Fruit fly (Drosophila melanogaster) whole organism, prepupa: ENCODE results near the gene upSET.

Source experiments
- Blimp-1 ChIP-seq: fragments of 200-800 bp; sonication (Bioruptor generic); optimal IDR thresholded peaks from 3 replicates; lab custom pipeline; 2017; ENCODE audit warnings: missing biosample characterization, missing genetic modification characterization, mild to moderate bottlenecking, moderate library complexity, missing genetic modification reagents
- CG10631 ChIP-seq: fragments of 200-800 bp; sonication (Bioruptor generic); optimal IDR thresholded peaks from 2 replicates; lab custom pipeline; 2016; ENCODE audit warnings: missing biosample characterization, missing genetic modification characterization
- CG11902 ChIP-seq: fragments of 200-800 bp; sonication (Bioruptor generic); optimal IDR thresholded peaks from 3 replicates; lab custom pipeline; 2016; ENCODE audit warnings: missing biosample characterization, missing genetic modification characterization
- CG15336 ChIP-seq: fragments of 200-800 bp; sonication (Bioruptor generic); IDR thresholded peaks from 2 replicates; pipeline ENCODE4 v1.3.6; 2022; ENCODE audit warnings: missing biosample characterization, missing genetic modification characterization
- CG1621 ChIP-seq: fragments of 200-800 bp; sonication (Bioruptor generic); optimal IDR thresholded peaks from 3 replicates; lab custom pipeline; 2018; ENCODE audit warnings: missing biosample characterization, mild to moderate bottlenecking, missing genetic modification characterization
- CG3032 ChIP-seq: fragments of 200-800 bp; optimal IDR thresholded peaks from 2 replicates; lab custom pipeline; 2019; ENCODE audit warnings: missing biosample characterization, mild to moderate bottlenecking, missing genetic modification characterization, moderate library complexity
- CG31627 ChIP-seq: fragments of 200-800 bp; sonication (Bioruptor generic); optimal IDR thresholded peaks from 3 replicates; lab custom pipeline; 2016; ENCODE audit warnings: missing biosample characterization, missing genetic modification characterization
- CG32006 ChIP-seq: fragments of 200-800 bp; sonication (Bioruptor generic); optimal IDR thresholded peaks from 3 replicates; lab custom pipeline; 2017; ENCODE audit warnings: missing biosample characterization, mild to moderate bottlenecking, missing genetic modification characterization
- CG3919 ChIP-seq: fragments of 200-800 bp; sonication (Bioruptor generic); optimal IDR thresholded peaks from 3 replicates; lab custom pipeline; 2016; ENCODE audit warnings: missing biosample characterization, missing genetic modification characterization
- CG4318 ChIP-seq: fragments of 200-800 bp; sonication (Bioruptor generic); optimal IDR thresholded peaks from 3 replicates; lab custom pipeline; 2017; ENCODE audit warnings: missing biosample characterization, mild to moderate bottlenecking, missing genetic modification characterization
- CG6163 ChIP-seq: fragments of 200-800 bp; sonication (Bioruptor generic); IDR thresholded peaks from 3 replicates; pipeline ENCODE4 v1.3.6; 2022; ENCODE audit warnings: missing biosample characterization, missing genetic modification characterization
- CG6792 ChIP-seq: fragments of 200-800 bp; sonication (Bioruptor generic); optimal IDR thresholded peaks from 3 replicates; lab custom pipeline; 2016; ENCODE audit warnings: missing biosample characterization, missing genetic modification characterization
- CG6808 ChIP-seq: fragments of 200-800 bp; sonication (Bioruptor generic); optimal IDR thresholded peaks from 3 replicates; lab custom pipeline; 2017; ENCODE audit warnings: missing biosample characterization, missing genetic modification characterization, mild to moderate bottlenecking, moderate library complexity, missing genetic modification reagents
- CG7368 ChIP-seq: fragments of 200-800 bp; sonication (Bioruptor generic); optimal IDR thresholded peaks from 3 replicates; lab custom pipeline; 2016; ENCODE audit warnings: missing biosample characterization, missing genetic modification characterization
- CG8119 ChIP-seq: fragments of 200-800 bp; sonication (Bioruptor generic); IDR thresholded peaks from 3 replicates; pipeline ENCODE4 v1.3.6; 2022; ENCODE audit warnings: missing biosample characterization, missing genetic modification characterization
- Eip78C ChIP-seq: fragments of 200-800 bp; sonication (Bioruptor generic); peaks from one replicate; lab custom pipeline; 2016; ENCODE audit warnings: missing biosample characterization, missing genetic modification characterization
- Eip93F ChIP-seq: fragments of 200-800 bp; sonication (Bioruptor generic); optimal IDR thresholded peaks from 2 replicates; lab custom pipeline; 2016; ENCODE audit warnings: missing biosample characterization, mild to moderate bottlenecking, missing genetic modification characterization
- Ets96B ChIP-seq: fragments of 200-800 bp; optimal IDR thresholded peaks from 2 replicates; lab custom pipeline; 2019; ENCODE audit warnings: missing biosample characterization, mild to moderate bottlenecking, missing genetic modification characterization, moderate library complexity
- Gug ChIP-seq: fragments of 200-800 bp; sonication (Bioruptor generic); IDR thresholded peaks from 2 replicates; pipeline ENCODE4 v1.3.6; 2022; ENCODE audit warnings: missing biosample characterization, missing genetic modification characterization
- Hr39 ChIP-seq: fragments of 200-800 bp; sonication (Bioruptor generic); optimal IDR thresholded peaks from 2 replicates; lab custom pipeline; 2016; ENCODE audit warnings: missing biosample characterization, missing genetic modification characterization
- Lpt ChIP-seq: fragments of 200-800 bp; sonication (Bioruptor generic); optimal IDR thresholded peaks from 3 replicates; lab custom pipeline; 2016; ENCODE audit warnings: missing biosample characterization, missing genetic modification characterization
- Smox ChIP-seq: fragments of 200-800 bp; sonication (Bioruptor generic); optimal IDR thresholded peaks from 3 replicates; lab custom pipeline; 2016; ENCODE audit warnings: missing biosample characterization, missing genetic modification characterization
- Sox102F ChIP-seq: fragments of 200-800 bp; sonication (Bioruptor generic); optimal IDR thresholded peaks from 2 replicates; lab custom pipeline; 2016; ENCODE audit warnings: missing biosample characterization, mild to moderate bottlenecking, missing genetic modification characterization
- achi ChIP-seq: fragments of 200-800 bp; sonication (Bioruptor generic); optimal IDR thresholded peaks from 3 replicates; lab custom pipeline; 2016; ENCODE audit warnings: missing biosample characterization, missing genetic modification characterization
- acj6 ChIP-seq: fragments of 200-800 bp; sonication (Bioruptor generic); optimal IDR thresholded peaks from 3 replicates; lab custom pipeline; 2016; ENCODE audit warnings: missing biosample characterization, missing genetic modification characterization
- cyc ChIP-seq: fragments of 200-800 bp; sonication (Bioruptor generic); optimal IDR thresholded peaks from 3 replicates; lab custom pipeline; 2016; ENCODE audit warnings: missing biosample characterization, missing genetic modification characterization
- eg ChIP-seq: fragments of 200-800 bp; sonication (Bioruptor generic); IDR thresholded peaks from 3 replicates; pipeline ENCODE4 v1.3.6; 2022; ENCODE audit warnings: missing biosample characterization, missing genetic modification characterization
- esn ChIP-seq: fragments of 200-800 bp; sonication (Bioruptor generic); optimal IDR thresholded peaks from 2 replicates; lab custom pipeline; 2016; ENCODE audit warnings: missing biosample characterization, mild to moderate bottlenecking, missing genetic modification characterization, moderate library complexity
- fd85E ChIP-seq: fragments of 200-800 bp; sonication (Bioruptor generic); optimal IDR thresholded peaks from 3 replicates; lab custom pipeline; 2016; ENCODE audit warnings: missing biosample characterization, missing genetic modification characterization
- fkh ChIP-seq: fragments of 200-800 bp; sonication (Bioruptor generic); optimal IDR thresholded peaks from 3 replicates; lab custom pipeline; 2017; ENCODE audit warnings: missing biosample characterization, mild to moderate bottlenecking, missing genetic modification characterization, moderate library complexity
- net ChIP-seq: fragments of 200-800 bp; sonication (Bioruptor generic); optimal IDR thresholded peaks from 3 replicates; lab custom pipeline; 2016; ENCODE audit warnings: missing biosample characterization, missing genetic modification characterization
- pdm3 ChIP-seq: fragments of 200-800 bp; sonication (Bioruptor generic); optimal IDR thresholded peaks from 3 replicates; lab custom pipeline; 2016; ENCODE audit warnings: missing biosample characterization, missing genetic modification characterization
- salr ChIP-seq, 2 experiments: fragments of 200-800 bp; sonication (Bioruptor generic); optimal IDR thresholded peaks; 3 replicates each; lab custom pipeline; 2016 to 2018; ENCODE audit warnings: missing biosample characterization in 2 of 2, missing genetic modification characterization in 2 of 2, mild to moderate bottlenecking in 1 of 2
- topi ChIP-seq: fragments of 200-800 bp; sonication (Bioruptor generic); optimal IDR thresholded peaks from 3 replicates; lab custom pipeline; 2016; ENCODE audit warnings: missing biosample characterization, missing genetic modification characterization
- vri ChIP-seq: fragments of 200-800 bp; sonication (Bioruptor generic); optimal IDR thresholded peaks from 3 replicates; lab custom pipeline; 2016; ENCODE audit warnings: missing biosample characterization, mild to moderate bottlenecking, missing genetic modification characterization

upSET gene

DNA sequence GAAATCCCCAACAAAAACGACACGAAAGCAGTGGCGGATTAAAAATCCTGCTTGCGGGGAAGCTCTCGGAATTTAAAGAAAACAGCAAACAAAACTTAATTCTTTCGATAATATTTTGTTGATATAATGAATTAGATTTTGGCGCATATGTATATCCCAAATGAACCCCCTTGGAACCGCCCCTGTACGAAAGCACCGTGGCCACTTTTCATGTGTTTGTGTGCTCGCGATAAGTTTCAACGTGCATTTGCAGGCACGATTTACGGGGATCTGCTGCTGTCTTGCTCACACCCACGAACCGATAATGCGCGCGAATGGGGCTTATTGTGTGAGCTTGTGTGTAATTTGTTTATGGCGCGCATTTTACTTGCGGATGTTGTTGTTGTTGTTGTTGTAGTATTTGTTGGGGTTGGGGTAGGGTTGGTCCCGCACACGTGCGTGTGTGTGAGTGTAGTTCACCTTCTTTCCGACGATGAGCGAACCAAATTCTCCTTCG, 3.1 kb downstream of the upSET start (continued):
- peak; percentile 95 for TF ChIP-seq CG6808
- TF ChIP-seq Lpt = peak; percentile 99
- TF ChIP-seq Ets96B (tag; lab: Kevin White, UChicago) = peak; percentile 98
- peak; percentile 99 for TF ChIP-seq CG15336 (GFP tag; lab: Robert Waterston, UW)
- peak; percentile 96 to 99 for TF ChIP-seq salr (GFP tag; optimal IDR thresholded peaks at IDR 0.05; lab: Kevin White, UChicago)
- TF ChIP-seq CG11902 = peak; percentile 99
- peak; percentile 94 for TF ChIP-seq CG3032 (tag; lab: Kevin White, UChicago)
- peak; percentile 89 for TF ChIP-seq fkh (GFP tag; lab: Kevin White, UChicago)
- TF ChIP-seq CG32006 (GFP tag; lab: Kevin White, UChicago) = peak; percentile 100
- TF ChIP-seq net (GFP tag; lab: Kevin White, UChicago) = peak; percentile 99
- peak; percentile 98 for TF ChIP-seq achi (GFP tag; lab: Kevin White, UChicago)
- peak; percentile 98 for TF ChIP-seq CG10631
- TF ChIP-seq Gug = peak; percentile 97
- peak; percentile 99 for TF ChIP-seq acj6 (GFP tag; lab: Kevin White, UChicago)
- TF ChIP-seq CG3919 = peak; percentile 99
- peak; percentile 99 for TF ChIP-seq cyc
- TF ChIP-seq CG31627 (GFP tag; lab: Kevin White, UChicago) = peak; percentile 99
- TF ChIP-seq CG6792 (GFP tag; lab: Kevin White, UChicago) = peak; percentile 98
- TF ChIP-seq Hr39 (GFP tag; lab: Kevin White, UChicago) = peak; percentile 99

DNA sequence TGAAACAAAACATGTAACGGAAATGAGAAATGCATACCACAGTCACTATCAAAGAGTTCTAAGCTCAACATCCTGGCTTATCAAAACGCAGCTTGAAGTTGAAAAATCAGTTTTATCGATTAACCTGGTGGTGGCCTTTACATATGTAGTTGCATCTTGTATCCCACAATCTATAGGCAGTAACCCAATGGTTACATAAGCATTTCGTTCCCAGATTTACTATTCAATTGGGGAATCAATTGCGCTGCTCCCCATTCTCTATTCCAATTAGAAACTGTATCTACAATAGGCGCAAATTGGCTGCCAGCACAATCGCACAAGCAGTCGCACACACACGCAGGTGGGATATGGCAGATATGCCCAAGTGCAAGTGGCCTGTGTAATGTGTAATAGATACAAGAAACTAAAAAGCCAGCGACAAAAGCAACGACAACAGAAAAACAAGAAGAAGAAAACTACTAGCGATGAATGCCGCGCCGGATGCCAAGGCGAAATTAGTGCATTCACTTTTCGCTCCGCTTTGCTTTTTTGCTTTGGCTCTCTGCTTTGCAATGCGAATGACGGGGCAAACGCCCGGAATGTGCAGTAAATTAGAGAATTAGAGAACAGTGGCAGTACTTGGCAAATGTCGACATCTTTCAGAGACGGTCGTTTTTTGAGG, 3.8 kb downstream of the upSET start:
- TF ChIP-seq CG7368 (GFP tag; lab: Kevin White, UChicago) = no peak
- TF ChIP-seq CG6163 (GFP tag; lab: Robert Waterston, UW) = peak; percentile 23; the same call in 1 of the 3 replicates
- 0 out of 3 replicates have a peak, but pooled peaks have one; percentile 6 for TF ChIP-seq eg
- TF ChIP-seq, all 60 proteins: peak for 2

DNA sequence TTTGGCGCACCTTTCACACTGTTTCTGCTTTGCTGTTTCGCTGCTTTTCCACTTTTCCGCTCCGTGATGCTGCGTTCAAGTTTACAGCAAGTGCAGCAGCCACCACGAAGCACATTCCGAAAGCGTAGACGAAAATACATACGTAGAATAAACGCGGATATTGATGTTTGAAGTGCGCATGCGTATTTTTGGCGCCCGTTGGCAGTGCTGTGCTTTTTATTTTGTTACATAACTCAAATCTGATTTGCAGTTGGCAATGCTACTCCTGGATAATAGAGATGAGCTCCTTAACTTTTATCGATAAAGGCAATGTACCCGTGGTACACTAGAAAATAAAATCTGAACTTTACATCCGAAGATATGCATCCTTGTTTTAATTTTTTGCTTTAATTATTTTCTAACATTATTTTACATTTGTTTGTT, 4.8 kb downstream of the upSET start:
- TF ChIP-seq CG1621 (tag; lab: Kevin White, UChicago) (no peak), eg (peak; percentile 55; the same call in 2 of the 3 replicates), CG15336 (GFP tag; lab: Robert Waterston, UW) (peak; percentile 45), topi (GFP tag; lab: Kevin White, UChicago) (no peak), CG10631 (no peak), vri (GFP tag; lab: Kevin White, UChicago) (peak; percentile 100), esn (GFP tag; lab: Kevin White, UChicago) (no peak), Smox (GFP tag; lab: Kevin White, UChicago) (no peak), CG8119 (GFP tag; lab: Robert Waterston, UW) (peak; percentile 60; the same call in 2 of the 3 replicates), Eip78C (no peak), CG6163 (GFP tag; lab: Robert Waterston, UW) (peak; percentile 84), Blimp-1 (GFP tag; lab: Kevin White, UChicago) (no peak)

DNA sequence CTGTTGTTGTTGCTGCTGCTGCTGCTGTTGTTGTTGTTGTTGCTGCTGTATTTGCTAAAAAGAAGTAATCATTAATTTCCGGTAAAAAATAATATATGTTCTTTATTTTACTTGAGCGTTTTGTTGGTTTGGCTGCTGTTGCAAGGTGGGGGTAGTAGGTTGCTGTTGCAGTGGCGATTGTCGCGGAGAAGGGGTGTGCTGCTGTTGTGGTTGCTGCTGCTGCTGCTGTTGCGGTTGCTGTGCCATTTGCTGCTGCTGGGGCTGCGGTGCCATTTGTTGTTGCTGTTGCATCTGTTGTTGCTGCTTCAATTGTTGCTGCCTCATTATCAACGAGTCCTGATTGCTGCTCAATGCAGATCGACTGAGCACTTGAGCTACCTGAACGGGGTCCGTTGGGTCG, 23.8 kb downstream of the upSET start:
- TF ChIP-seq CG11902 = no peak
- TF ChIP-seq CG4318 = no peak
- TF ChIP-seq CG31627 (GFP tag; lab: Kevin White, UChicago) = no peak
- no peak for TF ChIP-seq fd85E (GFP tag; lab: Kevin White, UChicago)
- TF ChIP-seq pdm3 (GFP tag; lab: Kevin White, UChicago) = no peak
- TF ChIP-seq Sox102F = no peak
- TF ChIP-seq Eip78C = no peak
- TF ChIP-seq Blimp-1 (GFP tag; lab: Kevin White, UChicago) = no peak
- no peak for TF ChIP-seq Hr39 (GFP tag; lab: Kevin White, UChicago)
- no peak for TF ChIP-seq Eip93F
